Worm (Caenorhabditis elegans) whole organism, L1 larva: ENCODE data around the gene F59A1.12.

Source experiments
- C04F5.9 ChIP-seq: sonication (generic microtip); optimal IDR thresholded peaks from 2 replicates; lab custom pipeline; 2016; ENCODE audit warnings: missing genetic modification characterization, missing compliant biosample characterization
- C34B4.2 ChIP-seq: sonication (generic microtip); optimal IDR thresholded peaks from 2 replicates; lab custom pipeline; 2017; ENCODE audit warnings: mild to moderate bottlenecking, missing genetic modification characterization, missing compliant biosample characterization
- Y116A8C.19 ChIP-seq: sonication (generic microtip); optimal IDR thresholded peaks from 2 replicates; lab custom pipeline; 2016; ENCODE audit warnings: missing compliant biosample characterization, missing genetic modification characterization, borderline replicate concordance
- aha-1 ChIP-seq: fragments of 150-350 bp; optimal IDR thresholded peaks from 2 replicates; lab custom pipeline; 2014; ENCODE audit warnings: missing biosample characterization, missing genetic modification characterization
- ama-1 ChIP-seq: fragments of 150-350 bp; optimal IDR thresholded peaks from 2 replicates; lab custom pipeline; 2014
- ceh-8 ChIP-seq: fragments of 200-800 bp; sonication (Bioruptor generic); optimal IDR thresholded peaks from 2 replicates; lab custom pipeline; 2018; ENCODE audit warnings: mild to moderate bottlenecking, missing genetic modification characterization, moderate library complexity, missing compliant biosample characterization
- ceh-82 ChIP-seq, 3 experiments: fragments of 150-350 bp in 1 of 3; sonication (generic microtip) in 2 of 3; optimal IDR thresholded peaks; 2 replicates each; lab custom pipeline; 2014 to 2017; ENCODE audit warnings: missing biosample characterization in 3 of 3, missing genetic modification characterization in 3 of 3
- ceh-88 ChIP-seq: fragments of 200-800 bp; sonication (Bioruptor generic); IDR thresholded peaks from 2 replicates; pipeline ENCODE4 v1.3.6; 2022; ENCODE audit warnings: missing genetic modification characterization, missing compliant biosample characterization
- ceh-90 ChIP-seq: sonication (generic microtip); optimal IDR thresholded peaks from 2 replicates; lab custom pipeline; 2016; ENCODE audit warnings: missing genetic modification characterization, missing compliant biosample characterization
- efl-3 ChIP-seq: fragments of 200-800 bp; sonication (Bioruptor generic); optimal IDR thresholded peaks from 2 replicates; lab custom pipeline; 2018; ENCODE audit warnings: mild to moderate bottlenecking, missing genetic modification characterization, missing compliant biosample characterization
- elt-2 ChIP-seq: sonication (generic microtip); optimal IDR thresholded peaks from 2 replicates; lab custom pipeline; 2016; ENCODE audit warnings: missing genetic modification characterization, mild to moderate bottlenecking, inconsistent platforms, missing compliant biosample characterization, missing genetic modification reagents
- ets-5 ChIP-seq: fragments of 200-800 bp; sonication (Bioruptor generic); IDR thresholded peaks from 2 replicates; pipeline ENCODE4 v1.3.6; 2022; ENCODE audit warnings: missing genetic modification characterization, missing compliant biosample characterization
- grh-1 ChIP-seq: fragments of 200-800 bp; sonication (Bioruptor generic); IDR thresholded peaks from 2 replicates; pipeline ENCODE4 v1.3.6; 2022; ENCODE audit warnings: missing genetic modification reagents, missing genetic modification characterization, missing compliant biosample characterization
- hlh-17 ChIP-seq: fragments of 200-800 bp; sonication (Bioruptor generic); optimal IDR thresholded peaks from 2 replicates; lab custom pipeline; 2018; ENCODE audit warnings: missing genetic modification characterization, mild to moderate bottlenecking, missing compliant biosample characterization, moderate library complexity, borderline replicate concordance
- hpl-2 ChIP-seq: fragments of 150-350 bp; optimal IDR thresholded peaks from 2 replicates; lab custom pipeline; 2014; ENCODE audit warnings: missing biosample characterization, missing genetic modification reagents, missing genetic modification characterization
- jun-1 ChIP-seq: fragments of 150-350 bp; optimal IDR thresholded peaks from 2 replicates; lab custom pipeline; 2014; ENCODE audit warnings: missing biosample characterization, missing genetic modification reagents, missing genetic modification characterization
- lin-13 ChIP-seq: fragments of 150-350 bp; optimal IDR thresholded peaks from 2 replicates; lab custom pipeline; 2014; ENCODE audit warnings: missing biosample characterization, missing genetic modification reagents, missing genetic modification characterization
- lin-14 ChIP-seq: fragments of 200-800 bp; sonication (Bioruptor generic); optimal IDR thresholded peaks from 2 replicates; lab custom pipeline; 2018; ENCODE audit warnings: mild to moderate bottlenecking, missing genetic modification characterization, moderate library complexity, missing compliant biosample characterization
- lir-3 ChIP-seq: sonication (generic microtip); optimal IDR thresholded peaks from 2 replicates; lab custom pipeline; 2016; ENCODE audit warnings: mild to moderate bottlenecking, missing genetic modification characterization, moderate library complexity, missing compliant biosample characterization; ENCODE audit not compliant: poor library complexity
- mef-2 ChIP-seq: fragments of 150-350 bp; optimal IDR thresholded peaks from 2 replicates; lab custom pipeline; 2014; ENCODE audit warnings: missing biosample characterization, missing genetic modification characterization
- nhr-12 ChIP-seq: sonication (generic microtip); optimal IDR thresholded peaks from 2 replicates; lab custom pipeline; 2017; ENCODE audit warnings: missing biosample characterization, missing genetic modification characterization
- nhr-20 ChIP-seq: sonication (generic microtip); optimal IDR thresholded peaks from 2 replicates; lab custom pipeline; 2016; ENCODE audit warnings: mild to moderate bottlenecking, missing genetic modification characterization, missing compliant biosample characterization
- nhr-28 ChIP-seq: fragments of 150-350 bp; optimal IDR thresholded peaks from 2 replicates; lab custom pipeline; 2014; ENCODE audit warnings: missing biosample characterization, missing genetic modification characterization
- nhr-47 ChIP-seq: sonication (generic microtip); optimal IDR thresholded peaks from 2 replicates; lab custom pipeline; 2016; ENCODE audit warnings: mild to moderate bottlenecking, missing genetic modification characterization, moderate library complexity, missing compliant biosample characterization
- nhr-76 ChIP-seq: sonication (generic microtip); optimal IDR thresholded peaks from 2 replicates; lab custom pipeline; 2017; ENCODE audit warnings: missing biosample characterization, missing genetic modification characterization
- nhr-77 ChIP-seq: fragments of 150-350 bp; optimal IDR thresholded peaks from 2 replicates; lab custom pipeline; 2014; ENCODE audit warnings: missing biosample characterization, missing genetic modification characterization
- nhr-84 ChIP-seq: sonication (generic microtip); optimal IDR thresholded peaks from 2 replicates; lab custom pipeline; 2017; ENCODE audit warnings: missing biosample characterization, missing genetic modification characterization
- nhr-85 ChIP-seq: sonication (generic microtip); peaks from one replicate; lab custom pipeline; 2016; ENCODE audit warnings: missing genetic modification characterization, inconsistent platforms, missing compliant biosample characterization
- nhr-90 ChIP-seq: sonication (generic microtip); optimal IDR thresholded peaks from 2 replicates; lab custom pipeline; 2016; ENCODE audit warnings: mild to moderate bottlenecking, missing genetic modification characterization, missing compliant biosample characterization; ENCODE audit not compliant: poor library complexity
- pag-3 ChIP-seq: sonication (generic microtip); optimal IDR thresholded peaks from 2 replicates; lab custom pipeline; 2017; ENCODE audit warnings: missing genetic modification characterization, mild to moderate bottlenecking, missing compliant biosample characterization, antibody characterized with exemption, borderline replicate concordance; ENCODE audit not compliant: insufficient read depth
- pqm-1 ChIP-seq: sonication (generic microtip); optimal IDR thresholded peaks from 3 replicates; lab custom pipeline; 2017; ENCODE audit warnings: missing biosample characterization, missing genetic modification characterization
- snpc-4 ChIP-seq: fragments of 150-350 bp; optimal IDR thresholded peaks from 2 replicates; lab custom pipeline; 2014; ENCODE audit warnings: missing biosample characterization, missing genetic modification characterization
- tbx-2 ChIP-seq: sonication (generic microtip); optimal IDR thresholded peaks from 2 replicates; lab custom pipeline; 2016; ENCODE audit warnings: missing genetic modification characterization, missing compliant biosample characterization
- unc-130 ChIP-seq: fragments of 150-350 bp; optimal IDR thresholded peaks from 2 replicates; lab custom pipeline; 2017; ENCODE audit warnings: missing biosample characterization, missing genetic modification characterization, inconsistent platforms
- unc-62 ChIP-seq: fragments of 150-350 bp; optimal IDR thresholded peaks from 2 replicates; lab custom pipeline; 2014; ENCODE audit warnings: missing biosample characterization, missing genetic modification reagents, missing genetic modification characterization
- unc-98 ChIP-seq: fragments of 200-800 bp; sonication (Bioruptor generic); IDR thresholded peaks from 2 replicates; pipeline ENCODE4 v1.3.6; 2022; ENCODE audit warnings: missing genetic modification characterization, missing compliant biosample characterization
- vab-15 ChIP-seq: sonication (generic microtip); optimal IDR thresholded peaks from 2 replicates; lab custom pipeline; 2017; ENCODE audit warnings: missing genotype, mild to moderate bottlenecking, missing genetic modification characterization, missing compliant biosample characterization

Gene F59A1.12

DNA sequence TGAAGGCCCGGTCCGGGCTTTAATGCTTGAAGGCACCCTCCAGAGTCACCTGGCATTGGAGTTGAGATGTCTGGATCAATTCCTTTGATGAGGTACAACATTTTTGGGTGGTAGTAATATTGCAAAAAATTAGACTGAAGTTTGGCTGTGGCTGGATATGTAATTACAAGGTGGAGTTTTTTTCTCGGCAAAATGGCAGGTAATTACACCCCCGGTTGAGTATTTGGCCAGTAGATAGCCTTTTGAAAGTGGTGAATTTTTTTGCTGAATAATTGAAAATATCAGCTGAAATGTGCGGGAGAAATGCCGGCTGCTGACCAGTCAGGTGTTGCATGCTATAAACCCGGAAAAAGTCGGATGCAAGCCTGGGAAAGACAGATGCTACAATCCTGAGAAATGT is 31.5 kb upstream of the F59A1.12 start, which contains the start of gene Y26G10.4:
TSS of gene Y26G10.4 (minus strand) at position 101 of the 400 bp plus-strand sequence.
- TF ChIP-seq ceh-82 (tag; optimal IDR thresholded peaks at IDR 0.05; lab: Kevin White, UChicago) (no peak), C34B4.2 (tag; lab: Kevin White, UChicago) (no peak), nhr-90 (tag; lab: Kevin White, UChicago) (no peak), pag-3 (no peak), unc-98 (GFP tag; lab: Robert Waterston, UW) (no peak), nhr-77 (tag; lab: Kevin White, UChicago) (no peak), Y116A8C.19 (tag; lab: Kevin White, UChicago) (no peak), unc-62 (GFP tag; lab: Kevin White, UChicago) (no peak), nhr-84 (tag; lab: Kevin White, UChicago) (no peak), aha-1 (tag; lab: Kevin White, UChicago) (no peak), C04F5.9 (tag; lab: Kevin White, UChicago) (no peak), nhr-76 (tag; lab: Kevin White, UChicago) (no peak), elt-2 (no peak), grh-1 (no peak), nhr-12 (no peak), ets-5 (GFP tag; lab: Robert Waterston, UW) (no peak), efl-3 (GFP tag; lab: Kevin White, UChicago) (no peak), snpc-4 (tag; lab: Kevin White, UChicago) (no peak), nhr-20 (tag; lab: Kevin White, UChicago) (no peak), unc-130 (no peak)

DNA sequence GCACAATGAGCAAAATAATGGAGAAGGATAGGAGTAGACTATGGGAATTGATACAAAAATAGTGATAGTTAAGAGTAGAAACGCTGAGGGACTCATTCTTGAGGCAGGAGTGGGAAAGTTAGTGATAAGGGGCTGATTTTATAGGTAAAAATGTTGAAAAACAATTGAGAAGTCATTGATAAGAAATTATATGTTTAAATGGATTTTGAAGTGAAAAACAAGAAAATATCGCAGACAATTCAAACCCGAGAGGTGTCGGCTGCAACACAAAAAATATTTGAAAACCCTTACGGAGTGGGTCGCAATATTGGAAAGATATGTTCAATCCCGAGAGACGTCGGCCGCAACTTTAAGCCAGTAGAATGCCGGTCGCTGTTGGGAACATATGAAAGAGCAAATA is 29.2 kb upstream of the F59A1.12 start, which contains the start of gene spp-29:
TSS of gene spp-29 (minus strand) at position 101 of the 400 bp plus-strand sequence.
- TF ChIP-seq ceh-88 (GFP tag; lab: Robert Waterston, UW) (no peak), ceh-8 (GFP tag; lab: Kevin White, UChicago) (no peak), jun-1 (tag; lab: Kevin White, UChicago) (no peak), aha-1 (tag; lab: Kevin White, UChicago) (no peak)
- TF ChIP-seq, all 84 proteins: peak for 0

DNA sequence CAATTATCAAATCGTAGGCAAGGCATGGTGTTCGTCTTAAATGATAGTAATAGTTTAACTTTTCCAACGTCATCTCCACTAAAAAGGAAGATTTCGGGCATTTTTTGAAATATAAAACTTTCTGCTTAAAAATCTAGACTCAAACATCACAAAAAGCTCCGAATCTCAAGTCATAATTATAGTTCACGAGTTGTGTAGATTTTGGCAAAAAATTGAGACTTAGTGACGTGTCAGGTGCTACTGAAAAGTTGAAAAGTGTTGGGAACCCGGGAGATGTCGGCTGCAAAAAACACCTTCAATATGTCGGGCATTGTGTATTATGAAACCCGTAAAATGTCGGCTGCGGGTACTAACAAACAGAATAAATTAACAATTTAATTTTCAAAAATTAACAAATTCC is 28.2 kb upstream of the F59A1.12 start, which contains the start of gene Y26G10.1:
TSS of gene Y26G10.1 (minus strand) at position 101 of the 400 bp plus-strand sequence.
- TF ChIP-seq nhr-20 (tag; lab: Kevin White, UChicago): no peak
- TF ChIP-seq grh-1: no peak
- no peak for TF ChIP-seq ceh-88 (GFP tag; lab: Robert Waterston, UW)
- no peak for TF ChIP-seq ceh-82 (tag; optimal IDR thresholded peaks at IDR 0.05; lab: Kevin White, UChicago)
- no peak for TF ChIP-seq hlh-17 (GFP tag; lab: Kevin White, UChicago)
- TF ChIP-seq unc-130: no peak
- TF ChIP-seq nhr-85 (tag; lab: Kevin White, UChicago): no peak
- TF ChIP-seq ama-1: no peak
- no peak for TF ChIP-seq mef-2 (tag; lab: Kevin White, UChicago)
- no peak for TF ChIP-seq lir-3 (tag; lab: Kevin White, UChicago)
- TF ChIP-seq lin-14: no peak
- TF ChIP-seq ceh-90 (tag; lab: Kevin White, UChicago): no peak
- no peak for TF ChIP-seq ets-5 (GFP tag; lab: Robert Waterston, UW)
- TF ChIP-seq nhr-28 (tag; lab: Kevin White, UChicago): no peak
- TF ChIP-seq jun-1 (tag; lab: Kevin White, UChicago): no peak
- no peak for TF ChIP-seq lin-13
- no peak for TF ChIP-seq hpl-2 (GFP tag; lab: Kevin White, UChicago)
- TF ChIP-seq tbx-2 (tag; lab: Kevin White, UChicago): no peak

DNA sequence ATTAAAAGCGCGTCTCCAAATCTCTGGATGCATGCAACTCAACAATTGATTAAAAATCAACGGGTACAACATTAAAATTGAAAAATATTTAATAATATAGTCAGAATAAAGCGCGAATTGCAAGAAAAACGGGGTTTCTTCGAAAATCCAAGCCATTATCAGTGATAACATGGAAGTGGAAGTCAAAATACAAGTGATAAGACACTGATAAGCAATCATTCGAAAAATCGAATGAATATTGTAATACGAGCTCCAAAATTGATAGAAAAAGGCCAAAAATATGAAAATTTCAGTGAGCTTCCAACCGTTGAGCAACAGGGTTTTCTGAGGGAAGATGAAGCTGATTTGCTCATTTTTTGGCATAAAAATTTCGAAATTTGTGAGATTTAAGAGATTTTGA is 26.7 kb upstream of the F59A1.12 start:
- TF ChIP-seq pqm-1 (tag; lab: Kevin White, UChicago) (peak; percentile 33), nhr-47 (tag; lab: Kevin White, UChicago) (no peak), elt-2 (peak; percentile 50), vab-15 (tag; lab: Kevin White, UChicago) (no peak)
